Worm (Caenorhabditis elegans): Measurements from ENCODE around the gene Y47D7A.12.

ce11 chrV:4401865-4402264 lies 27.6 kb downstream of the Y47D7A.12 start, which contains the start of gene F13A2.5:
- TF ChIP-seq rec-8 (tag; optimal IDR thresholded peaks at IDR 0.05) (no peak), snpc-4 (GFP tag; optimal IDR thresholded peaks at IDR 0.05) (no peak), snpc-4 (tag; optimal IDR thresholded peaks at IDR 0.05) (no peak), dpl-1 (GFP tag; optimal IDR thresholded peaks at IDR 0.05) (no peak)
